Fruit fly (Drosophila melanogaster) whole organism, prepupa: ENCODE results near the gene CG43886.
A peak's percentile ranks its signal among the peaks of the same experiment; 100 is the strongest.

Source experiments
- Blimp-1 ChIP-seq: fragments of 200-800 bp; sonication (Bioruptor generic); optimal IDR thresholded peaks from 3 replicates; lab custom pipeline; 2017; ENCODE audit warnings: missing biosample characterization, missing genetic modification characterization, mild to moderate bottlenecking, moderate library complexity, missing genetic modification reagents
- CG11294 ChIP-seq: fragments of 200-800 bp; sonication (Bioruptor generic); IDR thresholded peaks from 2 replicates; pipeline ENCODE4 v1.3.6; 2022; ENCODE audit warnings: missing biosample characterization, missing genetic modification characterization
- CG11762 ChIP-seq: fragments of 200-800 bp; sonication (Bioruptor generic); optimal IDR thresholded peaks from 3 replicates; lab custom pipeline; 2016; ENCODE audit warnings: missing biosample characterization, missing genetic modification characterization; ENCODE audit not compliant: insufficient read depth
- CG11902 ChIP-seq: fragments of 200-800 bp; sonication (Bioruptor generic); optimal IDR thresholded peaks from 3 replicates; lab custom pipeline; 2016; ENCODE audit warnings: missing biosample characterization, missing genetic modification characterization
- CG15336 ChIP-seq: fragments of 200-800 bp; sonication (Bioruptor generic); IDR thresholded peaks from 2 replicates; pipeline ENCODE4 v1.3.6; 2022; ENCODE audit warnings: missing biosample characterization, missing genetic modification characterization
- CG1621 ChIP-seq: fragments of 200-800 bp; sonication (Bioruptor generic); optimal IDR thresholded peaks from 3 replicates; lab custom pipeline; 2018; ENCODE audit warnings: missing biosample characterization, mild to moderate bottlenecking, missing genetic modification characterization
- CG16779 ChIP-seq: fragments of 200-800 bp; sonication (Bioruptor generic); optimal IDR thresholded peaks from 3 replicates; lab custom pipeline; 2017; ENCODE audit warnings: missing biosample characterization, mild to moderate bottlenecking, missing genetic modification characterization
- CG3032 ChIP-seq: fragments of 200-800 bp; optimal IDR thresholded peaks from 2 replicates; lab custom pipeline; 2019; ENCODE audit warnings: missing biosample characterization, mild to moderate bottlenecking, missing genetic modification characterization, moderate library complexity
- CG31627 ChIP-seq: fragments of 200-800 bp; sonication (Bioruptor generic); optimal IDR thresholded peaks from 3 replicates; lab custom pipeline; 2016; ENCODE audit warnings: missing biosample characterization, missing genetic modification characterization
- CG32006 ChIP-seq: fragments of 200-800 bp; sonication (Bioruptor generic); optimal IDR thresholded peaks from 3 replicates; lab custom pipeline; 2017; ENCODE audit warnings: missing biosample characterization, mild to moderate bottlenecking, missing genetic modification characterization
- CG3919 ChIP-seq: fragments of 200-800 bp; sonication (Bioruptor generic); optimal IDR thresholded peaks from 3 replicates; lab custom pipeline; 2016; ENCODE audit warnings: missing biosample characterization, missing genetic modification characterization
- CG6276 ChIP-seq: fragments of 200-800 bp; sonication (Bioruptor generic); optimal IDR thresholded peaks from 2 replicates; lab custom pipeline; 2017; ENCODE audit warnings: missing biosample characterization, mild to moderate bottlenecking, missing genetic modification characterization
- CG6792 ChIP-seq: fragments of 200-800 bp; sonication (Bioruptor generic); optimal IDR thresholded peaks from 3 replicates; lab custom pipeline; 2016; ENCODE audit warnings: missing biosample characterization, missing genetic modification characterization
- CG6808 ChIP-seq: fragments of 200-800 bp; sonication (Bioruptor generic); optimal IDR thresholded peaks from 3 replicates; lab custom pipeline; 2017; ENCODE audit warnings: missing biosample characterization, missing genetic modification characterization, mild to moderate bottlenecking, moderate library complexity, missing genetic modification reagents
- CG6854 ChIP-seq: fragments of 200-800 bp; sonication (Bioruptor generic); optimal IDR thresholded peaks from 2 replicates; lab custom pipeline; 2017; ENCODE audit warnings: missing biosample characterization, mild to moderate bottlenecking, missing genetic modification characterization
- CG8319 ChIP-seq: fragments of 200-800 bp; sonication (Bioruptor generic); optimal IDR thresholded peaks from 3 replicates; lab custom pipeline; 2016; ENCODE audit warnings: missing biosample characterization, missing genetic modification characterization
- CG8632 ChIP-seq: fragments of 200-800 bp; sonication (Bioruptor generic); optimal IDR thresholded peaks from 3 replicates; lab custom pipeline; 2016; ENCODE audit warnings: missing biosample characterization, missing genetic modification characterization
- Eip75B ChIP-seq: fragments of 200-800 bp; sonication (Bioruptor generic); optimal IDR thresholded peaks from 3 replicates; lab custom pipeline; 2016; ENCODE audit warnings: missing biosample characterization, missing genetic modification characterization
- Eip78C ChIP-seq: fragments of 200-800 bp; sonication (Bioruptor generic); peaks from one replicate; lab custom pipeline; 2016; ENCODE audit warnings: missing biosample characterization, missing genetic modification characterization
- Gug ChIP-seq: fragments of 200-800 bp; sonication (Bioruptor generic); IDR thresholded peaks from 2 replicates; pipeline ENCODE4 v1.3.6; 2022; ENCODE audit warnings: missing biosample characterization, missing genetic modification characterization
- Hr38 ChIP-seq: sonication (Bioruptor generic); optimal IDR thresholded peaks from 2 replicates; lab custom pipeline; 2016; ENCODE audit warnings: missing biosample characterization, missing genetic modification characterization
- Hr4 ChIP-seq: fragments of 200-800 bp; sonication (Bioruptor generic); optimal IDR thresholded peaks from 3 replicates; lab custom pipeline; 2016; ENCODE audit warnings: missing biosample characterization, missing genetic modification characterization
- Lpt ChIP-seq: fragments of 200-800 bp; sonication (Bioruptor generic); optimal IDR thresholded peaks from 3 replicates; lab custom pipeline; 2016; ENCODE audit warnings: missing biosample characterization, missing genetic modification characterization
- Met ChIP-seq: fragments of 200-800 bp; sonication (Bioruptor generic); optimal IDR thresholded peaks from 3 replicates; lab custom pipeline; 2016; ENCODE audit warnings: missing biosample characterization, missing genetic modification characterization
- OdsH ChIP-seq: fragments of 200-800 bp; sonication (Bioruptor generic); optimal IDR thresholded peaks from 3 replicates; lab custom pipeline; 2016; ENCODE audit warnings: missing biosample characterization, missing genetic modification characterization
- Smox ChIP-seq: fragments of 200-800 bp; sonication (Bioruptor generic); optimal IDR thresholded peaks from 3 replicates; lab custom pipeline; 2016; ENCODE audit warnings: missing biosample characterization, missing genetic modification characterization
- Sox102F ChIP-seq: fragments of 200-800 bp; sonication (Bioruptor generic); optimal IDR thresholded peaks from 2 replicates; lab custom pipeline; 2016; ENCODE audit warnings: missing biosample characterization, mild to moderate bottlenecking, missing genetic modification characterization
- Sox14 ChIP-seq: fragments of 200-800 bp; sonication (Bioruptor generic); optimal IDR thresholded peaks from 3 replicates; lab custom pipeline; 2016; ENCODE audit warnings: missing biosample characterization, missing genetic modification characterization
- Sox15 ChIP-seq: fragments of 200-800 bp; sonication (Bioruptor generic); optimal IDR thresholded peaks from 3 replicates; lab custom pipeline; 2016; ENCODE audit warnings: missing biosample characterization, missing genetic modification characterization
- achi ChIP-seq: fragments of 200-800 bp; sonication (Bioruptor generic); optimal IDR thresholded peaks from 3 replicates; lab custom pipeline; 2016; ENCODE audit warnings: missing biosample characterization, missing genetic modification characterization
- acj6 ChIP-seq: fragments of 200-800 bp; sonication (Bioruptor generic); optimal IDR thresholded peaks from 3 replicates; lab custom pipeline; 2016; ENCODE audit warnings: missing biosample characterization, missing genetic modification characterization
- dac ChIP-seq: fragments of 200-800 bp; sonication (Bioruptor generic); optimal IDR thresholded peaks from 2 replicates; lab custom pipeline; 2017; ENCODE audit warnings: missing biosample characterization, mild to moderate bottlenecking, missing genetic modification characterization
- eg ChIP-seq: fragments of 200-800 bp; sonication (Bioruptor generic); IDR thresholded peaks from 3 replicates; pipeline ENCODE4 v1.3.6; 2022; ENCODE audit warnings: missing biosample characterization, missing genetic modification characterization
- esn ChIP-seq: fragments of 200-800 bp; sonication (Bioruptor generic); optimal IDR thresholded peaks from 2 replicates; lab custom pipeline; 2016; ENCODE audit warnings: missing biosample characterization, mild to moderate bottlenecking, missing genetic modification characterization, moderate library complexity
- fd85E ChIP-seq: fragments of 200-800 bp; sonication (Bioruptor generic); optimal IDR thresholded peaks from 3 replicates; lab custom pipeline; 2016; ENCODE audit warnings: missing biosample characterization, missing genetic modification characterization
- fkh ChIP-seq: fragments of 200-800 bp; sonication (Bioruptor generic); optimal IDR thresholded peaks from 3 replicates; lab custom pipeline; 2017; ENCODE audit warnings: missing biosample characterization, mild to moderate bottlenecking, missing genetic modification characterization, moderate library complexity
- pdm3 ChIP-seq: fragments of 200-800 bp; sonication (Bioruptor generic); optimal IDR thresholded peaks from 3 replicates; lab custom pipeline; 2016; ENCODE audit warnings: missing biosample characterization, missing genetic modification characterization
- spab ChIP-seq: fragments of 200-800 bp; sonication (Bioruptor generic); optimal IDR thresholded peaks from 2 replicates; lab custom pipeline; 2017; ENCODE audit warnings: missing biosample characterization, mild to moderate bottlenecking, missing genetic modification characterization, missing genetic modification reagents
- svp ChIP-seq: fragments of 200-800 bp; sonication (Bioruptor generic); peaks from one replicate; lab custom pipeline; 2016; ENCODE audit warnings: missing biosample characterization, missing genetic modification characterization
- topi ChIP-seq: fragments of 200-800 bp; sonication (Bioruptor generic); optimal IDR thresholded peaks from 3 replicates; lab custom pipeline; 2016; ENCODE audit warnings: missing biosample characterization, missing genetic modification characterization
- vri ChIP-seq: fragments of 200-800 bp; sonication (Bioruptor generic); optimal IDR thresholded peaks from 3 replicates; lab custom pipeline; 2016; ENCODE audit warnings: missing biosample characterization, mild to moderate bottlenecking, missing genetic modification characterization

CG43886 gene

dm6 chr3L:8197779-8198279, 38.3 kb upstream of the CG43886 start, which contains the start of the genes UbcE2M and Dhps (continued):
- TF ChIP-seq CG16779 (tag; lab: Kevin White, UChicago) (no peak), eg (GFP tag; lab: Robert Waterston, UW) (peak; percentile 72; the same call in 2 of the 3 replicates), acj6 (peak; percentile 67), Sox14 (peak; percentile 23), CG6792 (peak; percentile 41), CG32006 (GFP tag; lab: Kevin White, UChicago) (peak; percentile 28), CG1621 (tag; lab: Kevin White, UChicago) (no peak), achi (GFP tag; lab: Kevin White, UChicago) (peak; percentile 20), Hr38 (no peak), CG8632 (GFP tag; lab: Kevin White, UChicago) (peak; percentile 52), Sox15 (GFP tag; lab: Kevin White, UChicago) (peak; percentile 76), OdsH (GFP tag; lab: Kevin White, UChicago) (no peak), Gug (no peak; the same call in none of the 2 replicates), CG8319 (GFP tag; lab: Kevin White, UChicago) (no peak), CG6808 (GFP tag; lab: Kevin White, UChicago) (no peak), Sox102F (no peak), fkh (GFP tag; lab: Kevin White, UChicago) (no peak), Blimp-1 (peak; percentile 58), CG11294 (peak; percentile 11; the same call in 1 of the 2 replicates), Met (no peak)

dm6 chr3L:8193016-8193415, 33.4 kb upstream of the CG43886 start, which contains the start of gene CG7387:
Gene CG7387 (minus strand): TSS chr3L:8193116.
- TF ChIP-seq OdsH (GFP tag; lab: Kevin White, UChicago) (no peak), CG31627 (GFP tag; lab: Kevin White, UChicago) (no peak), CG3032 (tag; lab: Kevin White, UChicago) (no peak), Lpt (no peak), Eip75B (no peak), CG6276 (no peak), Smox (GFP tag; lab: Kevin White, UChicago) (no peak), CG3919 (GFP tag; lab: Kevin White, UChicago) (no peak), Met (no peak), CG1621 (tag; lab: Kevin White, UChicago) (no peak), CG6792 (no peak), Sox14 (no peak), Eip78C (GFP tag; lab: Kevin White, UChicago) (no peak), pdm3 (no peak)

- TF ChIP-seq vri (GFP tag; lab: Kevin White, UChicago) (no peak), esn (GFP tag; lab: Kevin White, UChicago) (peak; percentile 21), CG8319 (GFP tag; lab: Kevin White, UChicago) (no peak), CG3032 (tag; lab: Kevin White, UChicago) (peak; percentile 0)
- TF ChIP-seq, all 60 proteins: peak for 2
Observed at dm6 chr3L:8191042-8191613, 31.6 kb upstream of the CG43886 start, which contains the start of gene MED24. Gene MED24 (plus strand): TSS chr3L:8191270.

- TF ChIP-seq Smox (GFP tag; lab: Kevin White, UChicago) (no peak), OdsH (GFP tag; lab: Kevin White, UChicago) (no peak), Met (no peak), CG11762 (GFP tag; lab: Kevin White, UChicago) (no peak), fkh (GFP tag; lab: Kevin White, UChicago) (no peak), CG16779 (tag; lab: Kevin White, UChicago) (no peak), Hr4 (GFP tag; lab: Kevin White, UChicago) (no peak), spab (GFP tag; lab: Kevin White, UChicago) (no peak), CG11902 (no peak), CG3919 (GFP tag; lab: Kevin White, UChicago) (no peak), CG8319 (GFP tag; lab: Kevin White, UChicago) (no peak), CG3032 (tag; lab: Kevin White, UChicago) (no peak), CG6854 (GFP tag; lab: Kevin White, UChicago) (no peak), dac (GFP tag; lab: Kevin White, UChicago) (no peak), CG15336 (GFP tag; lab: Robert Waterston, UW) (no peak), fd85E (no peak), topi (GFP tag; lab: Kevin White, UChicago) (no peak), CG6808 (GFP tag; lab: Kevin White, UChicago) (no peak), CG6792 (no peak), svp (no peak)
Observed at dm6 chr3L:8189234-8189633, 29.7 kb upstream of the CG43886 start.
